Worm (Caenorhabditis elegans) whole organism, late embryonic: ENCODE measurements around the gene zipt-7.2.

Experiments used
- C08G9.2 ChIP-seq: sonication (generic microtip); optimal IDR thresholded peaks from 2 replicates; lab custom pipeline; 2016; ENCODE audit warnings: mild to moderate bottlenecking, missing genetic modification characterization, moderate library complexity, missing compliant biosample characterization
- F13H6.1 ChIP-seq: sonication (generic microtip); optimal IDR thresholded peaks from 2 replicates; lab custom pipeline; 2016; ENCODE audit warnings: missing genetic modification characterization, missing compliant biosample characterization
- K02D7.2 ChIP-seq: sonication (generic microtip); optimal IDR thresholded peaks from 2 replicates; lab custom pipeline; 2017; ENCODE audit warnings: mild to moderate bottlenecking, missing genetic modification characterization, missing compliant biosample characterization
- T23F11.4 ChIP-seq: fragments of 200-800 bp; sonication (Bioruptor generic); optimal IDR thresholded peaks from 2 replicates; lab custom pipeline; 2018; ENCODE audit warnings: mild to moderate bottlenecking, missing genetic modification characterization, missing compliant biosample characterization
- ahr-1 ChIP-seq: sonication (generic microtip); optimal IDR thresholded peaks from 2 replicates; lab custom pipeline; 2016; ENCODE audit warnings: missing genetic modification characterization, missing compliant biosample characterization
- ama-1 ChIP-seq: fragments of 150-350 bp; optimal IDR thresholded peaks from 2 replicates; lab custom pipeline; 2014
- ceh-14 ChIP-seq: sonication (generic microtip); optimal IDR thresholded peaks from 2 replicates; lab custom pipeline; 2016; ENCODE audit warnings: missing genotype, missing genetic modification characterization, missing compliant biosample characterization
- ceh-18 ChIP-seq: sonication (generic microtip); optimal IDR thresholded peaks from 2 replicates; lab custom pipeline; 2016; ENCODE audit warnings: missing genetic modification characterization, missing compliant biosample characterization
- ceh-2 ChIP-seq: sonication (generic microtip); optimal IDR thresholded peaks from 2 replicates; lab custom pipeline; 2016; ENCODE audit warnings: missing genotype, missing genetic modification characterization, missing compliant biosample characterization
- ceh-31 ChIP-seq: sonication (generic microtip); optimal IDR thresholded peaks from 2 replicates; lab custom pipeline; 2016; ENCODE audit warnings: missing genetic modification characterization, missing compliant biosample characterization
- ceh-45 ChIP-seq: fragments of 200-800 bp; sonication (Bioruptor generic); IDR thresholded peaks from 2 replicates; pipeline ENCODE4 v1.3.6; 2022; ENCODE audit warnings: missing genetic modification reagents, missing genetic modification characterization, missing compliant biosample characterization
- ceh-6 ChIP-seq: fragments of 200-800 bp; sonication (Bioruptor generic); optimal IDR thresholded peaks from 2 replicates; lab custom pipeline; 2018; ENCODE audit warnings: mild to moderate bottlenecking, missing genetic modification characterization, missing compliant biosample characterization
- ceh-9 ChIP-seq: sonication (generic microtip); optimal IDR thresholded peaks from 2 replicates; lab custom pipeline; 2016; ENCODE audit warnings: mild to moderate bottlenecking, missing genetic modification characterization, inconsistent platforms, missing compliant biosample characterization
- che-1 ChIP-seq: sonication (generic microtip); optimal IDR thresholded peaks from 2 replicates; lab custom pipeline; 2016; ENCODE audit warnings: mild to moderate bottlenecking, missing genetic modification characterization, missing compliant biosample characterization
- dmd-4 ChIP-seq: sonication (generic microtip); optimal IDR thresholded peaks from 2 replicates; lab custom pipeline; 2016; ENCODE audit warnings: borderline replicate concordance, missing genetic modification characterization, missing compliant biosample characterization
- dve-1 ChIP-seq: sonication (generic microtip); optimal IDR thresholded peaks from 2 replicates; lab custom pipeline; 2017; ENCODE audit warnings: antibody characterized with exemption, mild to moderate bottlenecking, missing genetic modification characterization, missing compliant biosample characterization
- ets-4 ChIP-seq: sonication (generic microtip); optimal IDR thresholded peaks from 2 replicates; lab custom pipeline; 2016; ENCODE audit warnings: missing genetic modification characterization, missing compliant biosample characterization
- eyg-1 ChIP-seq: sonication (generic microtip); optimal IDR thresholded peaks from 2 replicates; lab custom pipeline; 2016; ENCODE audit warnings: missing genotype, missing genetic modification characterization, missing compliant biosample characterization
- fax-1 ChIP-seq: sonication (generic microtip); optimal IDR thresholded peaks from 2 replicates; lab custom pipeline; 2016; ENCODE audit warnings: missing genotype, missing genetic modification characterization, missing compliant biosample characterization
- fkh-10 ChIP-seq: fragments of 150-350 bp; optimal IDR thresholded peaks from 2 replicates; lab custom pipeline; 2014; ENCODE audit warnings: missing biosample characterization, missing genetic modification reagents, missing genetic modification characterization
- hlh-13 ChIP-seq: fragments of 200-800 bp; sonication (Bioruptor generic); optimal IDR thresholded peaks from 2 replicates; lab custom pipeline; 2018; ENCODE audit warnings: mild to moderate bottlenecking, missing genetic modification characterization, missing compliant biosample characterization
- hlh-30 ChIP-seq: sonication (generic microtip); optimal IDR thresholded peaks from 2 replicates; lab custom pipeline; 2017; ENCODE audit warnings: antibody characterized with exemption, missing genetic modification characterization, missing compliant biosample characterization; ENCODE audit not compliant: insufficient read depth
- lim-6 ChIP-seq: sonication (generic microtip); optimal IDR thresholded peaks from 2 replicates; lab custom pipeline; 2016; ENCODE audit warnings: missing genetic modification characterization, missing compliant biosample characterization
- lin-11 ChIP-seq: fragments of 200-800 bp; sonication (Bioruptor generic); optimal IDR thresholded peaks from 2 replicates; lab custom pipeline; 2018; ENCODE audit warnings: mild to moderate bottlenecking, missing genetic modification characterization, missing compliant biosample characterization
- madf-2 ChIP-seq: sonication (generic microtip); optimal IDR thresholded peaks from 2 replicates; lab custom pipeline; 2017; ENCODE audit warnings: missing genetic modification characterization, missing compliant biosample characterization
- mec-3 ChIP-seq: sonication (generic microtip); optimal IDR thresholded peaks from 2 replicates; lab custom pipeline; 2016; ENCODE audit warnings: borderline replicate concordance, missing genetic modification characterization, missing compliant biosample characterization
- odd-2 ChIP-seq: sonication (generic microtip); optimal IDR thresholded peaks from 2 replicates; lab custom pipeline; 2017; ENCODE audit warnings: antibody characterized with exemption, mild to moderate bottlenecking, missing genetic modification characterization, missing compliant biosample characterization
- pat-9 ChIP-seq: fragments of 200-800 bp; sonication (Bioruptor generic); optimal IDR thresholded peaks from 2 replicates; lab custom pipeline; 2018; ENCODE audit warnings: mild to moderate bottlenecking, missing genetic modification characterization, moderate library complexity, missing compliant biosample characterization
- pax-1 ChIP-seq: fragments of 150-350 bp; optimal IDR thresholded peaks from 2 replicates; lab custom pipeline; 2014; ENCODE audit warnings: missing biosample characterization, missing genetic modification characterization
- pha-2 ChIP-seq: sonication (generic microtip); optimal IDR thresholded peaks from 2 replicates; lab custom pipeline; 2017; ENCODE audit warnings: mild to moderate bottlenecking, missing genetic modification characterization, missing compliant biosample characterization
- pros-1 ChIP-seq: fragments of 150-350 bp; optimal IDR thresholded peaks from 2 replicates; lab custom pipeline; 2014; ENCODE audit warnings: missing biosample characterization, missing genetic modification reagents, missing genetic modification characterization
- ref-2 ChIP-seq: sonication (generic microtip); optimal IDR thresholded peaks from 2 replicates; lab custom pipeline; 2016; ENCODE audit warnings: missing genetic modification characterization, missing compliant biosample characterization
- rnt-1 ChIP-seq: sonication (generic microtip); optimal IDR thresholded peaks from 2 replicates; lab custom pipeline; 2016; ENCODE audit warnings: missing genetic modification characterization, missing compliant biosample characterization
- syd-9 ChIP-seq: sonication (generic microtip); optimal IDR thresholded peaks from 2 replicates; lab custom pipeline; 2016; ENCODE audit warnings: mild to moderate bottlenecking, missing genetic modification characterization, moderate library complexity, missing compliant biosample characterization
- unc-3 ChIP-seq, 2 experiments: fragments of 200-800 bp in 1 of 2; sonication (Bioruptor generic) in 1 of 2; sonication (generic microtip) in 1 of 2; conservative IDR thresholded peaks in 1 of 2; optimal IDR thresholded peaks in 1 of 2; 2 replicates each; pipeline versions ENCODE4 v1.3.6 to Lab custom; 2016 to 2022; ENCODE audit warnings: missing compliant biosample characterization in 2 of 2, missing genetic modification characterization in 2 of 2, missing genetic modification reagents in 1 of 2
- unc-42 ChIP-seq: sonication (generic microtip); optimal IDR thresholded peaks from 2 replicates; lab custom pipeline; 2016; ENCODE audit warnings: missing genotype, missing genetic modification characterization, missing compliant biosample characterization
- unc-55 ChIP-seq: sonication (generic microtip); optimal IDR thresholded peaks from 2 replicates; lab custom pipeline; 2017; ENCODE audit warnings: missing biosample characterization, missing genetic modification reagents, missing genetic modification characterization
- zip-5 ChIP-seq: sonication (generic microtip); optimal IDR thresholded peaks from 2 replicates; lab custom pipeline; 2016; ENCODE audit warnings: missing genetic modification characterization, missing compliant biosample characterization
- ztf-16 ChIP-seq: sonication (generic microtip); optimal IDR thresholded peaks from 2 replicates; lab custom pipeline; 2017; ENCODE audit warnings: missing genetic modification characterization, missing compliant biosample characterization

zipt-7.2 gene

ce11 chrX:15477309-15477708 is 30.4 kb downstream of the zipt-7.2 start, which contains the start of gene exc-1:
TSS of gene exc-1 (minus strand) at chrX:15477409.
- TF ChIP-seq T23F11.4 (GFP tag; lab: Kevin White, UChicago) = no peak
- no peak for TF ChIP-seq pax-1 (tag; lab: Kevin White, UChicago)
- no peak for TF ChIP-seq ceh-6 (GFP tag; lab: Kevin White, UChicago)
- no peak for TF ChIP-seq zip-5 (tag; lab: Kevin White, UChicago)
- TF ChIP-seq ama-1 (lab: Kevin White, UChicago) = no peak
- no peak for TF ChIP-seq ceh-18 (tag; lab: Kevin White, UChicago)
- TF ChIP-seq lim-6 (tag; lab: Kevin White, UChicago) = no peak
- no peak for TF ChIP-seq dmd-4 (tag; lab: Kevin White, UChicago)
- no peak for TF ChIP-seq C08G9.2
- no peak for TF ChIP-seq ceh-45 (GFP tag; lab: Robert Waterston, UW)
- no peak for TF ChIP-seq ref-2
- no peak for TF ChIP-seq lin-11 (tag; lab: Kevin White, UChicago)
- no peak for TF ChIP-seq unc-42
- no peak for TF ChIP-seq unc-55 (GFP tag; lab: Kevin White, UChicago)
- TF ChIP-seq madf-2 (tag; lab: Kevin White, UChicago) = no peak
- no peak for TF ChIP-seq fax-1 (tag; lab: Kevin White, UChicago)
- TF ChIP-seq odd-2 (tag; lab: Kevin White, UChicago) = no peak

DNA sequence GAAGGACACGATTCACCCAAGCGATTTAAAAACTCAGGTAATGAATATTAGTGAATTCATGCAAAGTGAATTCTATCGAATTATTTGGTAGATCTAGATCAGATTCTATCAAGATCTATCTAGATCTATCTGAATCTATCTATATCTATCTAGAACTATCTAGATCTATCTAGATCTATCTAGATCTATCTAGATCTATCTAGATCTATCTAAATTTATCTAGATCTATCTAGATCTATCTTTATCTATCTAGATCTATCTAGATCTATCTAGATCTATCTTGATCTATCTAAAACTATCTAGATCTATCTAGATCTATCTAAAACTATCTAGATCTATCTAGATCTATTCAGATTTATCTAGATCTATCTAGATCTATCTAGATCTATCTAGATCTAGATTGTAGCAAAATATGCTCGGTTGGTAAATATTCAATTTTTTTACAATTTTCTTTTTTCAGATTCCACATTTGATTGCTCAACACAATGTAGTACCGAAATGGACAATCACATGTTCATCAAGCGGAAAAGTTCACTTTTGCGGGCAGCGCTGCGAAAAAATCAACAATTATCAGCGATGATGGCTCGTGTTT is 37.6 kb downstream of the zipt-7.2 start:
- no peak for TF ChIP-seq ceh-31 (tag; lab: Kevin White, UChicago)
- TF ChIP-seq rnt-1 (tag; lab: Kevin White, UChicago) = peak; percentile 84

ce11 chrX:15468657-15469056 is 39.0 kb downstream of the zipt-7.2 start:
- TF ChIP-seq F13H6.1 (no peak), ets-4 (no peak), rnt-1 (tag; lab: Kevin White, UChicago) (no peak), C08G9.2 (no peak), ceh-14 (no peak), pros-1 (tag; lab: Kevin White, UChicago) (no peak), ceh-45 (GFP tag; lab: Robert Waterston, UW) (no peak), unc-3 (GFP tag; conservative IDR thresholded peaks at IDR 0.05; lab: Robert Waterston, UW) (no peak), unc-3 (tag; optimal IDR thresholded peaks at IDR 0.05; lab: Kevin White, UChicago) (no peak), che-1 (no peak), ceh-9 (tag; lab: Kevin White, UChicago) (no peak), syd-9 (no peak), hlh-13 (no peak), eyg-1 (tag; lab: Kevin White, UChicago) (no peak), K02D7.2 (tag; lab: Kevin White, UChicago) (no peak)

ce11 chrX:15466032-15466431 is 41.6 kb downstream of the zipt-7.2 start, which contains the start of gene sprr-1:
TSS of gene sprr-1 (plus strand) at chrX:15466300.
- TF ChIP-seq pha-2 (tag; lab: Kevin White, UChicago) (no peak), ceh-2 (tag; lab: Kevin White, UChicago) (no peak), ahr-1 (tag; lab: Kevin White, UChicago) (no peak), hlh-30 (no peak), rnt-1 (tag; lab: Kevin White, UChicago) (no peak), dve-1 (tag; lab: Kevin White, UChicago) (no peak), mec-3 (tag; lab: Kevin White, UChicago) (no peak), pat-9 (tag; lab: Kevin White, UChicago) (no peak), fkh-10 (GFP tag; lab: Kevin White, UChicago) (no peak), unc-55 (GFP tag; lab: Kevin White, UChicago) (no peak), ztf-16 (tag; lab: Kevin White, UChicago) (no peak), C08G9.2 (no peak), T23F11.4 (GFP tag; lab: Kevin White, UChicago) (no peak), che-1 (no peak), unc-3 (GFP tag; conservative IDR thresholded peaks at IDR 0.05; lab: Robert Waterston, UW) (no peak), unc-3 (tag; optimal IDR thresholded peaks at IDR 0.05; lab: Kevin White, UChicago) (no peak), lin-11 (tag; lab: Kevin White, UChicago) (no peak)
